Fruit fly (Drosophila melanogaster): ENCODE measurements around the gene TTLL5.

- no peak for TF ChIP-seq CTCF (optimal IDR thresholded peaks at IDR 0.05)
- TF ChIP-seq CG8478 (optimal IDR thresholded peaks at IDR 0.05) = no peak
These were observed 49.6 kb upstream of the TTLL5 start for dm6 chr3R:25172353-25172752.

Measured in S2 (cell line).